Fruit fly (Drosophila melanogaster) whole organism, embryonic: ENCODE results near the gene CG3662.
A peak's percentile ranks its signal among the peaks of the same experiment; 100 is the strongest.

ENCODE experiments used
- Atf6 ChIP-seq: fragments of 200-800 bp; sonication (Bioruptor generic); IDR thresholded peaks from 2 replicates; pipeline ENCODE4 v1.3.6; 2022; ENCODE audit warnings: missing biosample characterization, missing genetic modification characterization
- Bgb ChIP-seq: fragments of 200-800 bp; sonication (Bioruptor generic); IDR thresholded peaks from 2 replicates; pipeline ENCODE4 v1.3.6; 2022; ENCODE audit warnings: missing biosample characterization, missing genetic modification characterization; ENCODE audit not compliant: partially characterized antibody
- C15 ChIP-seq: fragments of 200-800 bp; sonication (Bioruptor generic); IDR thresholded peaks from 3 replicates; pipeline ENCODE4 v1.3.6; 2022; ENCODE audit warnings: missing biosample characterization, missing genetic modification characterization
- CG10267 ChIP-seq: fragments of 200-800 bp; sonication (Bioruptor generic); optimal IDR thresholded peaks from 2 replicates; lab custom pipeline; 2018; ENCODE audit warnings: missing biosample characterization, mild to moderate bottlenecking, missing genetic modification characterization, moderate library complexity
- CG10565 ChIP-seq: fragments of 200-800 bp; sonication (Bioruptor generic); optimal IDR thresholded peaks from 3 replicates; lab custom pipeline; 2016; ENCODE audit warnings: missing biosample characterization, mild to moderate bottlenecking, missing genetic modification characterization
- CG11695 ChIP-seq: fragments of 200-800 bp; sonication (Bioruptor generic); IDR thresholded peaks from 3 replicates; pipeline ENCODE4 v1.3.6; 2022; ENCODE audit warnings: missing biosample characterization, missing genetic modification characterization
- CG11696 ChIP-seq: fragments of 200-800 bp; sonication (Bioruptor generic); IDR thresholded peaks from 2 replicates; pipeline ENCODE4 v1.3.6; 2022; ENCODE audit warnings: missing biosample characterization, missing genetic modification characterization
- CG1233 ChIP-seq: fragments of 200-800 bp; sonication (Bioruptor generic); optimal IDR thresholded peaks from 4 replicates; lab custom pipeline; 2018; ENCODE audit warnings: missing biosample characterization, mild to moderate bottlenecking, missing genetic modification characterization
- CG13424 ChIP-seq: fragments of 200-800 bp; sonication (Bioruptor generic); optimal IDR thresholded peaks from 2 replicates; lab custom pipeline; 2019; ENCODE audit warnings: missing biosample characterization, mild to moderate bottlenecking, missing genetic modification characterization, moderate library complexity
- CG14667 ChIP-seq: fragments of 200-800 bp; sonication (Bioruptor generic); IDR thresholded peaks from 2 replicates; pipeline ENCODE4 v1.3.6; 2022; ENCODE audit warnings: missing biosample characterization, missing genetic modification characterization
- CG15696 ChIP-seq: fragments of 200-800 bp; sonication (Bioruptor generic); optimal IDR thresholded peaks from 2 replicates; lab custom pipeline; 2019; ENCODE audit warnings: missing biosample characterization, mild to moderate bottlenecking, missing genetic modification characterization, moderate library complexity
- CG17802 ChIP-seq: fragments of 200-800 bp; sonication (Bioruptor generic); optimal IDR thresholded peaks from 2 replicates; lab custom pipeline; 2018; ENCODE audit warnings: missing biosample characterization, mild to moderate bottlenecking, missing genetic modification characterization, moderate library complexity
- CG18619 ChIP-seq: fragments of 200-800 bp; sonication (Bioruptor generic); optimal IDR thresholded peaks from 3 replicates; lab custom pipeline; 2017; ENCODE audit warnings: missing biosample characterization, mild to moderate bottlenecking, missing genetic modification characterization
- CG2120 ChIP-seq: fragments of 200-800 bp; sonication (Bioruptor generic); optimal IDR thresholded peaks from 3 replicates; lab custom pipeline; 2016; ENCODE audit warnings: missing biosample characterization, missing genetic modification characterization
- CG2202 ChIP-seq: fragments of 200-800 bp; sonication (Bioruptor generic); optimal IDR thresholded peaks from 2 replicates; lab custom pipeline; 2018; ENCODE audit warnings: missing biosample characterization, mild to moderate bottlenecking, missing genetic modification characterization
- CG30020 ChIP-seq: fragments of 200-800 bp; optimal IDR thresholded peaks from 2 replicates; lab custom pipeline; 2019; ENCODE audit warnings: missing biosample characterization, mild to moderate bottlenecking, missing genetic modification characterization, moderate library complexity
- CG3281 ChIP-seq: fragments of 200-800 bp; sonication (Bioruptor generic); optimal IDR thresholded peaks from 3 replicates; lab custom pipeline; 2017; ENCODE audit warnings: missing biosample characterization, mild to moderate bottlenecking, missing genetic modification characterization
- CG3995 ChIP-seq: fragments of 200-800 bp; sonication (Bioruptor generic); optimal IDR thresholded peaks from 3 replicates; lab custom pipeline; 2016; ENCODE audit warnings: missing biosample characterization, missing genetic modification characterization
- CG4360 ChIP-seq: fragments of 200-800 bp; sonication (Bioruptor generic); IDR thresholded peaks from 2 replicates; pipeline ENCODE4 v1.3.6; 2022; ENCODE audit warnings: missing biosample characterization, missing genetic modification characterization
- CG4404 ChIP-seq: fragments of 200-800 bp; sonication (Bioruptor generic); IDR thresholded peaks from 2 replicates; pipeline ENCODE4 v1.3.6; 2022; ENCODE audit warnings: missing biosample characterization, missing genetic modification characterization
- CG4707 ChIP-seq: fragments of 200-800 bp; sonication (Bioruptor generic); optimal IDR thresholded peaks from 2 replicates; lab custom pipeline; 2018; ENCODE audit warnings: missing biosample characterization, mild to moderate bottlenecking, missing genetic modification characterization, moderate library complexity
- CG6654 ChIP-seq: fragments of 200-800 bp; sonication (Bioruptor generic); optimal IDR thresholded peaks from 2 replicates; lab custom pipeline; 2017; ENCODE audit warnings: missing biosample characterization, mild to moderate bottlenecking, missing genetic modification characterization
- CG6689 ChIP-seq: fragments of 200-800 bp; sonication (Bioruptor generic); IDR thresholded peaks from 2 replicates; pipeline ENCODE4 v1.3.6; 2022; ENCODE audit warnings: missing biosample characterization, missing genetic modification characterization
- CG8281 ChIP-seq: fragments of 200-800 bp; sonication (Bioruptor generic); optimal IDR thresholded peaks from 2 replicates; lab custom pipeline; 2018; ENCODE audit warnings: missing biosample characterization, mild to moderate bottlenecking, missing genetic modification characterization, moderate library complexity
- CG9215 ChIP-seq: fragments of 200-800 bp; sonication (Bioruptor generic); IDR thresholded peaks from 2 replicates; pipeline ENCODE4 v1.3.6; 2022; ENCODE audit warnings: missing biosample characterization, missing genetic modification characterization
- D19B ChIP-seq: fragments of 200-800 bp; sonication (Bioruptor generic); optimal IDR thresholded peaks from 2 replicates; lab custom pipeline; 2017; ENCODE audit warnings: missing biosample characterization, mild to moderate bottlenecking, missing genetic modification characterization
- Dbx ChIP-seq: fragments of 200-800 bp; sonication (Bioruptor generic); IDR thresholded peaks from 3 replicates; pipeline ENCODE4 v1.3.6; 2022; ENCODE audit warnings: missing biosample characterization, missing genetic modification characterization
- Lhr ChIP-seq: fragments of 200-800 bp; sonication (Bioruptor generic); optimal IDR thresholded peaks from 3 replicates; lab custom pipeline; 2017; ENCODE audit warnings: mild to moderate bottlenecking, missing biosample characterization, missing genetic modification reagents, missing genetic modification characterization
- Mad ChIP-seq: fragments of 200-800 bp; sonication (Bioruptor generic); optimal IDR thresholded peaks from 2 replicates; lab custom pipeline; 2016; ENCODE audit warnings: missing biosample characterization, missing genetic modification characterization
- Med ChIP-seq: fragments of 200-800 bp; sonication (Bioruptor generic); peaks from one replicate; lab custom pipeline; 2016; ENCODE audit warnings: missing biosample characterization, missing genetic modification characterization, mild to moderate bottlenecking, inconsistent platforms, moderate library complexity
- Oaz ChIP-seq: fragments of 200-800 bp; sonication (Bioruptor generic); IDR thresholded peaks from 2 replicates; pipeline ENCODE4 v1.3.6; 2022; ENCODE audit warnings: missing biosample characterization, missing genetic modification characterization
- Ptx1 ChIP-seq: fragments of 200-800 bp; sonication (Bioruptor generic); IDR thresholded peaks from 2 replicates; pipeline ENCODE4 v1.3.6; 2022; ENCODE audit warnings: missing biosample characterization, missing genetic modification characterization
- amos ChIP-seq: fragments of 200-800 bp; sonication (Bioruptor generic); IDR thresholded peaks from 2 replicates; pipeline ENCODE4 v1.3.6; 2022; ENCODE audit warnings: missing biosample characterization, missing genetic modification characterization; ENCODE audit not compliant: partially characterized antibody
- ap ChIP-seq: fragments of 200-800 bp; sonication (Bioruptor generic); IDR thresholded peaks from 2 replicates; pipeline ENCODE4 v1.3.6; 2022; ENCODE audit warnings: missing biosample characterization, missing genetic modification characterization
- bbx ChIP-seq: fragments of 200-800 bp; sonication (Bioruptor generic); IDR thresholded peaks from 2 replicates; pipeline ENCODE4 v1.3.6; 2022; ENCODE audit warnings: missing biosample characterization, missing genetic modification characterization; ENCODE audit not compliant: partially characterized antibody
- dpn ChIP-seq, 2 experiments: fragments of 200-800 bp; sonication (Bioruptor generic); optimal IDR thresholded peaks; 3 replicates each; lab custom pipeline; 2016; ENCODE audit warnings: missing biosample characterization in 2 of 2, missing genetic modification characterization in 2 of 2
- hbn ChIP-seq: fragments of 200-800 bp; sonication (Bioruptor generic); IDR thresholded peaks from 2 replicates; pipeline ENCODE4 v1.3.6; 2022; ENCODE audit warnings: missing biosample characterization, missing genetic modification characterization; ENCODE audit not compliant: partially characterized antibody
- her ChIP-seq: fragments of 200-800 bp; sonication (Bioruptor generic); optimal IDR thresholded peaks from 2 replicates; lab custom pipeline; 2016; ENCODE audit warnings: missing biosample characterization, missing genetic modification characterization
- lola ChIP-seq, 3 experiments: fragments of >200 bp in 2 of 3; fragments of 200-800 bp in 1 of 3; sonication (Bioruptor generic) in 1 of 3; optimal IDR thresholded peaks; 2 replicates each; lab custom pipeline; 2017 to 2019; ENCODE audit warnings: missing biosample characterization in 3 of 3, missing genetic modification characterization in 3 of 3, mild to moderate bottlenecking in 1 of 3, moderate library complexity in 1 of 3
- lov ChIP-seq, 2 experiments: fragments of 200-800 bp in 1 of 2; fragments of >200 bp in 1 of 2; sonication (Bioruptor generic) in 1 of 2; IDR thresholded peaks in 1 of 2; optimal IDR thresholded peaks in 1 of 2; 2 replicates in 1 of 2; 3 replicates in 1 of 2; pipeline versions ENCODE4 v1.3.6 to Lab custom; 2017 to 2022; ENCODE audit warnings: missing biosample characterization in 1 of 2, missing genetic modification characterization in 1 of 2
- p53 ChIP-seq: fragments of 200-800 bp; sonication (Bioruptor generic); optimal IDR thresholded peaks from 2 replicates; lab custom pipeline; 2016; ENCODE audit warnings: missing biosample characterization, missing genetic modification characterization
- pfk ChIP-seq: fragments of 200-800 bp; sonication (Bioruptor generic); optimal IDR thresholded peaks from 2 replicates; lab custom pipeline; 2018; ENCODE audit warnings: missing biosample characterization, mild to moderate bottlenecking, missing genetic modification characterization, moderate library complexity
- pum ChIP-seq: fragments of 200-800 bp; sonication (Bioruptor generic); optimal IDR thresholded peaks from 2 replicates; lab custom pipeline; 2016; ENCODE audit warnings: missing biosample characterization, missing genetic modification characterization
- salm ChIP-seq: fragments of 200-800 bp; sonication (Bioruptor generic); optimal IDR thresholded peaks from 2 replicates; lab custom pipeline; 2018; ENCODE audit warnings: missing biosample characterization, mild to moderate bottlenecking, missing genetic modification characterization
- slp2 ChIP-seq: fragments of 200-800 bp; sonication (Bioruptor generic); optimal IDR thresholded peaks from 2 replicates; lab custom pipeline; 2016; ENCODE audit warnings: missing biosample characterization, missing genetic modification characterization
- sqz ChIP-seq: fragments of 200-800 bp; sonication (Bioruptor generic); optimal IDR thresholded peaks from 3 replicates; lab custom pipeline; 2018; ENCODE audit warnings: missing biosample characterization, mild to moderate bottlenecking, missing genetic modification characterization
- stc ChIP-seq: fragments of 200-800 bp; sonication (Bioruptor generic); IDR thresholded peaks from 2 replicates; pipeline ENCODE4 v1.3.6; 2022; ENCODE audit warnings: missing biosample characterization, missing genetic modification characterization
- tap ChIP-seq: fragments of 200-800 bp; optimal IDR thresholded peaks from 3 replicates; lab custom pipeline; 2019; ENCODE audit warnings: missing biosample characterization, mild to moderate bottlenecking, missing genetic modification characterization, moderate library complexity
- trem ChIP-seq: fragments of 200-800 bp; optimal IDR thresholded peaks from 3 replicates; lab custom pipeline; 2019; ENCODE audit warnings: missing biosample characterization, mild to moderate bottlenecking, missing genetic modification characterization, moderate library complexity

The CG3662 gene

dm6 chr2L:855052-855547 is 34.0 kb downstream of the CG3662 start, which contains the start of gene CG13949 (continued):
- TF ChIP-seq CG1233 (GFP tag; lab: Kevin White, UChicago) (peak; percentile 46), hbn (GFP tag; lab: Robert Waterston, UW) (peak; percentile 49; the same call in 1 of the 2 replicates), slp2 (GFP tag; lab: Kevin White, UChicago) (peak; percentile 46), CG2120 (GFP tag; lab: Kevin White, UChicago) (peak; percentile 81), D19B (GFP tag; lab: Kevin White, UChicago) (no peak), Bgb (GFP tag; lab: Robert Waterston, UW) (peak; percentile 65; the same call in 1 of the 2 replicates), Oaz (GFP tag; lab: Robert Waterston, UW) (no peak), ap (GFP tag; lab: Robert Waterston, UW) (no peak), bbx (GFP tag; lab: Robert Waterston, UW) (peak; percentile 64; the same call in 1 of the 2 replicates), CG9215 (GFP tag; lab: Robert Waterston, UW) (peak; percentile 39), CG3995 (GFP tag; lab: Kevin White, UChicago) (peak; percentile 70), CG2202 (tag; lab: Kevin White, UChicago) (peak; percentile 11), CG3281 (peak; percentile 46), Mad (GFP tag; lab: Kevin White, UChicago) (no peak), lola (GFP tag; optimal IDR thresholded peaks at IDR 0.05; lab: Kevin White, UChicago) (peak in 1 of 3 experiments; percentile 35), Dbx (GFP tag; lab: Robert Waterston, UW) (peak; percentile 82), CG17802 (tag; lab: Kevin White, UChicago) (no peak), Ptx1 (GFP tag; lab: Robert Waterston, UW) (peak; percentile 82), tap (tag; lab: Kevin White, UChicago) (peak; percentile 28), CG10565 (GFP tag; lab: Kevin White, UChicago) (no peak), her (GFP tag; lab: Kevin White, UChicago) (peak; percentile 58), CG30020 (tag; lab: Kevin White, UChicago) (peak; percentile 23), pfk (GFP tag; lab: Kevin White, UChicago) (no peak), CG4707 (GFP tag; lab: Kevin White, UChicago) (no peak), pum (GFP tag; lab: Kevin White, UChicago) (peak; percentile 41), amos (GFP tag; lab: Robert Waterston, UW) (peak; percentile 56), Atf6 (GFP tag; lab: Robert Waterston, UW) (peak; percentile 67; the same call in 1 of the 2 replicates), CG4360 (GFP tag; lab: Robert Waterston, UW) (0 out of 2 replicates have a peak, but pooled peaks have one; percentile 18), salm (tag; lab: Kevin White, UChicago) (peak; percentile 41), CG18619 (peak; percentile 6), trem (peak; percentile 63), CG14667 (GFP tag; lab: Robert Waterston, UW) (peak; percentile 51; the same call in 1 of the 2 replicates), CG11695 (peak; percentile 76; the same call in 2 of the 3 replicates), dpn (GFP tag; optimal IDR thresholded peaks at IDR 0.05; lab: Kevin White, UChicago) (peak; percentile 48 to 67), Lhr (GFP tag; lab: Kevin White, UChicago) (peak; percentile 98), CG11696 (0 out of 2 replicates have a peak, but pooled peaks have one; percentile 57), C15 (no peak), CG4404 (GFP tag; lab: Robert Waterston, UW) (0 out of 2 replicates have a peak, but pooled peaks have one; percentile 24), CG6654 (no peak), CG6689 (GFP tag; lab: Robert Waterston, UW) (peak; percentile 65), p53 (GFP tag; lab: Kevin White, UChicago) (peak; percentile 14), CG8281 (tag; lab: Kevin White, UChicago) (no peak), sqz (GFP tag; lab: Kevin White, UChicago) (no peak), stc (GFP tag; lab: Robert Waterston, UW) (peak; percentile 76), CG10267 (tag; lab: Kevin White, UChicago) (peak; percentile 72), Med (GFP tag; lab: Kevin White, UChicago) (peak; percentile 89), lov (optimal IDR thresholded peaks at IDR 0.05; lab: Kevin White, UChicago) (no peak), lov (GFP tag; IDR thresholded peaks at IDR 0.05; lab: Robert Waterston, UW) (no peak), CG15696 (tag; lab: Kevin White, UChicago) (peak; percentile 15), CG13424 (tag; lab: Kevin White, UChicago) (peak; percentile 68)
